Fruit fly (Drosophila melanogaster): Measurements from ENCODE around the gene Sfp24Ba.
A peak's percentile ranks its signal among the peaks of the same experiment; 100 is the strongest.

Gene Sfp24Ba

dm6 chr2L:3632047-3632880 lies 36.1 kb downstream of the Sfp24Ba start (continued):
- TF ChIP-seq onecut (GFP tag; IDR thresholded peaks at IDR 0.05) (peak; percentile 93), Hr78 (GFP tag; optimal IDR thresholded peaks at IDR 0.05) (peak in 1 of 2 experiments; percentile 95), klu (GFP tag; IDR thresholded peaks at IDR 0.05) (peak; percentile 92), unc-4 (GFP tag; IDR thresholded peaks at IDR 0.05; ENCODE audit: partially characterized antibody) (no peak), Stat92E (GFP tag; optimal IDR thresholded peaks at IDR 0.05) (peak in 1 of 3 experiments; percentile 94), sqz (GFP tag; optimal IDR thresholded peaks at IDR 0.05) (peak; percentile 97), GATAe (GFP tag; conservative IDR thresholded peaks at IDR 0.05) (peak; percentile 94), psq (GFP tag; optimal IDR thresholded peaks at IDR 0.05) (peak; percentile 72), Hmx (GFP tag; optimal IDR thresholded peaks at IDR 0.05) (peak; percentile 93), aop (GFP tag; IDR thresholded peaks at IDR 0.05) (peak; percentile 89), CG13123 (GFP tag; optimal IDR thresholded peaks at IDR 0.05) (peak; percentile 80), gsb-n (tag; optimal IDR thresholded peaks at IDR 0.05) (peak; percentile 93), CG4730 (GFP tag; IDR thresholded peaks at IDR 0.05) (peak; percentile 97), H15 (GFP tag; IDR thresholded peaks at IDR 0.05) (peak; percentile 98), Taf1 (GFP tag; IDR thresholded peaks at IDR 0.05) (peak; percentile 92), CG7745 (tag; optimal IDR thresholded peaks at IDR 0.05) (peak; percentile 51), CG10267 (tag; optimal IDR thresholded peaks at IDR 0.05) (peak; percentile 96), CG8089 (GFP tag; optimal IDR thresholded peaks at IDR 0.05) (peak; percentile 87), HLH3B (GFP tag; IDR thresholded peaks at IDR 0.05) (peak; percentile 96), fd102C (GFP tag; optimal IDR thresholded peaks at IDR 0.05) (peak; percentile 91), CG9817 (tag; optimal IDR thresholded peaks at IDR 0.05) (peak; percentile 89), CG3838 (GFP tag; optimal IDR thresholded peaks at IDR 0.05) (peak; percentile 81), CG17568 (GFP tag; optimal IDR thresholded peaks at IDR 0.05) (peak; percentile 91), CG12219 (GFP tag; optimal IDR thresholded peaks at IDR 0.05) (peak; percentile 94), ems (GFP tag; optimal IDR thresholded peaks at IDR 0.05) (peak; percentile 91), sd (tag; optimal IDR thresholded peaks at IDR 0.05) (peak; percentile 80), CG18262 (tag; optimal IDR thresholded peaks at IDR 0.05) (peak; percentile 99), sr (GFP tag; IDR thresholded peaks at IDR 0.05) (peak; percentile 60; the same call in 1 of the 3 replicates), grau (tag; optimal IDR thresholded peaks at IDR 0.05) (peak; percentile 95), CG11560 (tag; IDR thresholded peaks at IDR 0.05) (peak; percentile 85), CG6683 (GFP tag; optimal IDR thresholded peaks at IDR 0.05) (peak; percentile 97), CG15696 (tag; optimal IDR thresholded peaks at IDR 0.05) (peak; percentile 99), Atf6 (GFP tag; IDR thresholded peaks at IDR 0.05) (peak; percentile 98), CG8359 (GFP tag; optimal IDR thresholded peaks at IDR 0.05; ENCODE audit: borderline replicate concordance) (peak; percentile 96), ham (GFP tag; IDR thresholded peaks at IDR 0.05) (peak; percentile 78), kni (GFP tag; optimal IDR thresholded peaks at IDR 0.05) (peak; percentile 97), bcd (GFP tag; optimal IDR thresholded peaks at IDR 0.05) (peak; percentile 97), rib (GFP tag; IDR thresholded peaks at IDR 0.05) (peak; percentile 94), pzg (GFP tag; optimal IDR thresholded peaks at IDR 0.05) (peak; percentile 27), scrt (GFP tag; optimal IDR thresholded peaks at IDR 0.05) (peak; percentile 97), CG1792 (GFP tag; optimal IDR thresholded peaks at IDR 0.05) (peak; percentile 90), ro (GFP tag; IDR thresholded peaks at IDR 0.05) (peak; percentile 87), lab (GFP tag; optimal IDR thresholded peaks at IDR 0.05) (peak; percentile 99), zen2 (GFP tag; IDR thresholded peaks at IDR 0.05; ENCODE audit: partially characterized antibody) (peak; percentile 20), CG11456 (GFP tag; IDR thresholded peaks at IDR 0.05) (peak; percentile 93), ewg (GFP tag; optimal IDR thresholded peaks at IDR 0.05) (peak; percentile 86)
